Worm (Caenorhabditis elegans): ENCODE measurements around the gene unc-4.

ce11 chrII:9855620-9856019 lies 44.6 kb downstream of the unc-4 start, which contains the start of gene chil-4:
- TF ChIP-seq nhr-76 (tag; optimal IDR thresholded peaks at IDR 0.05) (no peak), ces-1 (GFP tag; optimal IDR thresholded peaks at IDR 0.05) (no peak), mls-2 (tag; optimal IDR thresholded peaks at IDR 0.05) (no peak), unc-39 (tag; optimal IDR thresholded peaks at IDR 0.05) (no peak), lin-13 (tag; optimal IDR thresholded peaks at IDR 0.05) (no peak), ceh-43 (GFP tag; optimal IDR thresholded peaks at IDR 0.05) (no peak), lin-32 (GFP tag; optimal IDR thresholded peaks at IDR 0.05) (no peak), hlh-1 (tag; optimal IDR thresholded peaks at IDR 0.05) (no peak)

Measured in whole organism, mixed stage, embryonic.